Worm (Caenorhabditis elegans) whole organism, L4 larva: ENCODE data around the gene cnd-1.

ENCODE experiments used
- dpl-1 ChIP-seq: fragments of 150-350 bp; optimal IDR thresholded peaks from 2 replicates; lab custom pipeline; 2014; ENCODE audit warnings: missing biosample characterization, missing genetic modification reagents, missing genetic modification characterization
- lin-15B ChIP-seq: fragments of 150-350 bp; sonication (generic microtip); optimal IDR thresholded peaks from 3 replicates; lab custom pipeline; 2014; ENCODE audit warnings: missing biosample characterization, missing genetic modification characterization
- lir-3 ChIP-seq: sonication (generic microtip); optimal IDR thresholded peaks from 2 replicates; lab custom pipeline; 2016; ENCODE audit warnings: mild to moderate bottlenecking, missing genetic modification characterization, missing compliant biosample characterization
- lsy-2 ChIP-seq, 2 experiments: fragments of 150-350 bp in 1 of 2; sonication (generic microtip) in 1 of 2; optimal IDR thresholded peaks; 2 replicates each; lab custom pipeline; 2014 to 2017; ENCODE audit warnings: missing biosample characterization in 2 of 2, missing genetic modification characterization in 2 of 2
- mep-1 ChIP-seq: fragments of 150-350 bp; sonication (generic microtip); optimal IDR thresholded peaks from 3 replicates; lab custom pipeline; 2014; ENCODE audit warnings: missing biosample characterization, missing genetic modification characterization
- snpc-1.2 ChIP-seq: fragments of 200-800 bp; sonication (Bioruptor generic); IDR thresholded peaks from 2 replicates; pipeline ENCODE4 v1.3.6; 2022; ENCODE audit warnings: missing genetic modification reagents, missing genetic modification characterization, missing compliant biosample characterization
- zip-11 ChIP-seq: fragments of 200-800 bp; sonication (Bioruptor generic); IDR thresholded peaks from 2 replicates; pipeline ENCODE4 v1.3.6; 2022; ENCODE audit warnings: missing genetic modification characterization, missing compliant biosample characterization

ce11 chrIII:5248706-5249105 is 4.3 kb upstream of the cnd-1 start:
- no peak for TF ChIP-seq lsy-2 (tag; optimal IDR thresholded peaks at IDR 0.05; lab: Kevin White, UChicago)
- TF ChIP-seq lin-15B (tag; lab: Kevin White, UChicago) = no peak
- no peak for TF ChIP-seq mep-1 (tag; lab: Kevin White, UChicago)
- no peak for TF ChIP-seq lir-3
- no peak for TF ChIP-seq dpl-1 (GFP tag; lab: Kevin White, UChicago)
- no peak for TF ChIP-seq zip-11 (GFP tag; lab: Robert Waterston, UW)
- no peak for TF ChIP-seq snpc-1.2 (GFP tag; lab: Robert Waterston, UW)
